Worm (Caenorhabditis elegans): ENCODE results near the gene ceh-51.

- no peak for TF ChIP-seq dve-1 (tag; optimal IDR thresholded peaks at IDR 0.05)
- no peak for TF ChIP-seq fkh-10 (GFP tag; optimal IDR thresholded peaks at IDR 0.05)
Observed at ce11 chrV:18838799-18839354, 35.1 kb upstream of the ceh-51 start, which contains the start of gene nhr-65.

All from whole organism, late embryonic.